Worm (Caenorhabditis elegans) whole organism, L4 larva: ENCODE data around the gene eef-1G.

Experiments
- D1046.2 ChIP-seq: fragments of 200-800 bp; sonication (Bioruptor generic); IDR thresholded peaks from 2 replicates; pipeline ENCODE4 v1.3.6; 2022; ENCODE audit warnings: missing genetic modification characterization, missing compliant biosample characterization
- dmd-9 ChIP-seq: fragments of 200-800 bp; sonication (Bioruptor generic); IDR thresholded peaks from 2 replicates; pipeline ENCODE4 v1.3.6; 2022; ENCODE audit warnings: missing genetic modification reagents, missing genetic modification characterization, missing compliant biosample characterization
- duxl-1 ChIP-seq: sonication (generic microtip); optimal IDR thresholded peaks from 2 replicates; lab custom pipeline; 2016; ENCODE audit warnings: mild to moderate bottlenecking, missing genetic modification characterization, moderate library complexity, missing compliant biosample characterization; ENCODE audit not compliant: poor library complexity
- egl-27 ChIP-seq: sonication (generic microtip); optimal IDR thresholded peaks from 3 replicates; lab custom pipeline; 2017; ENCODE audit warnings: missing biosample characterization, missing genetic modification reagents, missing genetic modification characterization
- jun-1 ChIP-seq: fragments of 150-350 bp; optimal IDR thresholded peaks from 2 replicates; lab custom pipeline; 2014; ENCODE audit warnings: missing biosample characterization, missing genetic modification reagents, missing genetic modification characterization
- lir-3 ChIP-seq: sonication (generic microtip); optimal IDR thresholded peaks from 2 replicates; lab custom pipeline; 2016; ENCODE audit warnings: mild to moderate bottlenecking, missing genetic modification characterization, missing compliant biosample characterization
- nhr-76 ChIP-seq: fragments of 150-350 bp; optimal IDR thresholded peaks from 2 replicates; lab custom pipeline; 2014; ENCODE audit warnings: missing biosample characterization, missing genetic modification characterization
- rbr-2 ChIP-seq: sonication (generic microtip); optimal IDR thresholded peaks from 2 replicates; lab custom pipeline; 2016; ENCODE audit warnings: missing genotype, missing genetic modification characterization, missing compliant biosample characterization
- snpc-4 ChIP-seq: fragments of 150-350 bp; optimal IDR thresholded peaks from 2 replicates; lab custom pipeline; 2014; ENCODE audit warnings: missing biosample characterization, missing genetic modification characterization
- zag-1 ChIP-seq: fragments of 150-350 bp; optimal IDR thresholded peaks from 2 replicates; lab custom pipeline; 2014; ENCODE audit warnings: missing biosample characterization, missing genetic modification characterization

ce11 chrV:11009124-11009524, 43.6 kb downstream of the eef-1G start:
- no peak for TF ChIP-seq jun-1 (tag; lab: Kevin White, UChicago)
- no peak for TF ChIP-seq D1046.2
- TF ChIP-seq dmd-9 (GFP tag; lab: Robert Waterston, UW), result no peak
- no peak for TF ChIP-seq lir-3 (tag; lab: Kevin White, UChicago)
- TF ChIP-seq zag-1, result no peak
- no peak for TF ChIP-seq egl-27
- TF ChIP-seq duxl-1 (tag; lab: Kevin White, UChicago), result no peak
- TF ChIP-seq nhr-76, result no peak
- no peak for TF ChIP-seq snpc-4
- no peak for TF ChIP-seq rbr-2
